Fruit fly (Drosophila melanogaster) whole organism, embryonic: ENCODE data around the gene CG4972.

Experiments used
- Antp ChIP-seq: fragments of 200-800 bp; sonication (Bioruptor generic); optimal IDR thresholded peaks from 3 replicates; lab custom pipeline; 2016; ENCODE audit warnings: missing biosample characterization, missing genetic modification characterization
- CG1024 ChIP-seq: fragments of 200-800 bp; sonication (Bioruptor generic); IDR thresholded peaks from 2 replicates; pipeline ENCODE4 v1.3.6; 2022; ENCODE audit warnings: missing biosample characterization, missing genetic modification characterization
- CG10267 ChIP-seq: fragments of 200-800 bp; sonication (Bioruptor generic); optimal IDR thresholded peaks from 2 replicates; lab custom pipeline; 2018; ENCODE audit warnings: missing biosample characterization, mild to moderate bottlenecking, missing genetic modification characterization, moderate library complexity
- CG12155 ChIP-seq: fragments of 200-800 bp; sonication (Bioruptor generic); optimal IDR thresholded peaks from 3 replicates; lab custom pipeline; 2016; ENCODE audit warnings: missing biosample characterization, missing genetic modification characterization
- CG12744 ChIP-seq: fragments of 200-800 bp; sonication (Bioruptor generic); optimal IDR thresholded peaks from 2 replicates; lab custom pipeline; 2016; ENCODE audit warnings: missing biosample characterization, missing genetic modification characterization
- CG13424 ChIP-seq: fragments of 200-800 bp; sonication (Bioruptor generic); optimal IDR thresholded peaks from 2 replicates; lab custom pipeline; 2019; ENCODE audit warnings: missing biosample characterization, mild to moderate bottlenecking, missing genetic modification characterization, moderate library complexity
- CG14050 ChIP-seq: fragments of 200-800 bp; sonication (Bioruptor generic); IDR thresholded peaks from 3 replicates; pipeline ENCODE4 v1.3.6; 2022; ENCODE audit warnings: missing biosample characterization, missing genetic modification characterization
- CG14710 ChIP-seq: fragments of 200-800 bp; sonication (Bioruptor generic); optimal IDR thresholded peaks from 3 replicates; lab custom pipeline; 2019; ENCODE audit warnings: missing biosample characterization, mild to moderate bottlenecking, missing genetic modification characterization, moderate library complexity
- CG15269 ChIP-seq: fragments of 200-800 bp; sonication (Bioruptor generic); optimal IDR thresholded peaks from 2 replicates; lab custom pipeline; 2018; ENCODE audit warnings: missing biosample characterization, mild to moderate bottlenecking, missing genetic modification characterization, moderate library complexity
- CG17359 ChIP-seq: fragments of 200-800 bp; sonication (Bioruptor generic); optimal IDR thresholded peaks from 3 replicates; lab custom pipeline; 2018; ENCODE audit warnings: missing biosample characterization, mild to moderate bottlenecking, missing genetic modification characterization, moderate library complexity
- CG1832 ChIP-seq: fragments of 200-800 bp; sonication (Bioruptor generic); optimal IDR thresholded peaks from 2 replicates; lab custom pipeline; 2017; ENCODE audit warnings: missing biosample characterization, mild to moderate bottlenecking, missing genetic modification characterization, inconsistent platforms
- CG18619 ChIP-seq: fragments of 200-800 bp; sonication (Bioruptor generic); optimal IDR thresholded peaks from 3 replicates; lab custom pipeline; 2017; ENCODE audit warnings: missing biosample characterization, mild to moderate bottlenecking, missing genetic modification characterization
- CG2116 ChIP-seq: fragments of 200-800 bp; sonication (Bioruptor generic); optimal IDR thresholded peaks from 3 replicates; lab custom pipeline; 2018; ENCODE audit warnings: missing biosample characterization, mild to moderate bottlenecking, missing genetic modification characterization
- CG2889 ChIP-seq: fragments of 200-800 bp; sonication (Bioruptor generic); IDR thresholded peaks from 3 replicates; pipeline ENCODE4 v1.3.6; 2022; ENCODE audit warnings: missing biosample characterization, missing genetic modification characterization
- CG33213 ChIP-seq: fragments of 200-800 bp; sonication (Bioruptor generic); optimal IDR thresholded peaks from 3 replicates; lab custom pipeline; 2016; ENCODE audit warnings: missing biosample characterization, missing genetic modification characterization
- CG43689 ChIP-seq: fragments of 200-800 bp; sonication (Bioruptor generic); IDR thresholded peaks from 2 replicates; pipeline ENCODE4 v1.3.6; 2022; ENCODE audit warnings: missing biosample characterization, missing genetic modification characterization
- CG4617 ChIP-seq: fragments of 200-800 bp; sonication (Bioruptor generic); optimal IDR thresholded peaks from 3 replicates; lab custom pipeline; 2016; ENCODE audit warnings: missing biosample characterization, missing genetic modification characterization, borderline replicate concordance
- CG4820 ChIP-seq: fragments of 200-800 bp; sonication (Bioruptor generic); optimal IDR thresholded peaks from 3 replicates; lab custom pipeline; 2016; ENCODE audit warnings: missing biosample characterization, missing genetic modification characterization
- CG7839 ChIP-seq: fragments of 200-800 bp; sonication (Bioruptor generic); optimal IDR thresholded peaks from 3 replicates; lab custom pipeline; 2018; ENCODE audit warnings: missing biosample characterization, mild to moderate bottlenecking, missing genetic modification characterization, moderate library complexity
- CHES-1-like ChIP-seq: fragments of 200-800 bp; sonication (Bioruptor generic); optimal IDR thresholded peaks from 2 replicates; lab custom pipeline; 2016; ENCODE audit warnings: missing biosample characterization, missing genetic modification characterization
- Doc3 ChIP-seq: fragments of 200-800 bp; sonication (Bioruptor generic); IDR thresholded peaks from 3 replicates; pipeline ENCODE4 v1.3.6; 2022; ENCODE audit warnings: missing biosample characterization, missing genetic modification characterization; ENCODE audit not compliant: partially characterized antibody
- Ets65A ChIP-seq: fragments of 200-800 bp; sonication (Bioruptor generic); peaks from one replicate; lab custom pipeline; 2016; ENCODE audit warnings: missing biosample characterization, missing genetic modification characterization
- Fer1 ChIP-seq: fragments of 200-800 bp; sonication (Bioruptor generic); optimal IDR thresholded peaks from 2 replicates; lab custom pipeline; 2017; ENCODE audit warnings: missing biosample characterization, mild to moderate bottlenecking, missing genetic modification characterization
- Hr78 ChIP-seq, 2 experiments: fragments of 200-800 bp in 1 of 2; fragments of >200 bp in 1 of 2; sonication (Bioruptor generic) in 1 of 2; optimal IDR thresholded peaks; 2 replicates each; lab custom pipeline; 2017 to 2019; ENCODE audit warnings: missing biosample characterization in 2 of 2, missing genetic modification characterization in 2 of 2, mild to moderate bottlenecking in 1 of 2, moderate library complexity in 1 of 2
- MESR4 ChIP-seq: fragments of 200-800 bp; sonication (Bioruptor generic); optimal IDR thresholded peaks from 2 replicates; lab custom pipeline; 2018; ENCODE audit warnings: missing biosample characterization, mild to moderate bottlenecking, missing genetic modification characterization, moderate library complexity
- MTF-1 ChIP-seq: fragments of 200-800 bp; sonication (Bioruptor generic); optimal IDR thresholded peaks from 2 replicates; lab custom pipeline; 2018; ENCODE audit warnings: missing biosample characterization, mild to moderate bottlenecking, missing genetic modification characterization, borderline replicate concordance
- Med ChIP-seq: fragments of 200-800 bp; sonication (Bioruptor generic); peaks from one replicate; lab custom pipeline; 2016; ENCODE audit warnings: missing biosample characterization, missing genetic modification characterization, mild to moderate bottlenecking, inconsistent platforms, moderate library complexity
- Myb ChIP-seq: fragments of 200-800 bp; sonication (Bioruptor generic); optimal IDR thresholded peaks from 2 replicates; lab custom pipeline; 2016; ENCODE audit warnings: missing biosample characterization, missing genetic modification characterization
- NFAT ChIP-seq: fragments of 200-800 bp; sonication (Bioruptor generic); IDR thresholded peaks from 2 replicates; pipeline ENCODE4 v1.3.6; 2022; ENCODE audit warnings: missing biosample characterization, missing genetic modification characterization
- Stat92E ChIP-seq, 3 experiments: fragments of >200 bp in 2 of 3; fragments of 200-800 bp in 1 of 3; sonication (Bioruptor generic) in 1 of 3; optimal IDR thresholded peaks; 2 replicates each; lab custom pipeline; 2017 to 2019; ENCODE audit warnings: missing biosample characterization in 3 of 3, missing genetic modification characterization in 3 of 3, mild to moderate bottlenecking in 1 of 3, moderate library complexity in 1 of 3
- Xrp1 ChIP-seq: fragments of 200-800 bp; sonication (Bioruptor generic); IDR thresholded peaks from 2 replicates; pipeline ENCODE4 v1.3.6; 2022; ENCODE audit warnings: missing biosample characterization, missing genetic modification characterization
- ase ChIP-seq: fragments of 200-800 bp; sonication (Bioruptor generic); IDR thresholded peaks from 3 replicates; pipeline ENCODE4 v1.3.6; 2022; ENCODE audit warnings: missing biosample characterization, missing genetic modification characterization
- bbx ChIP-seq: fragments of 200-800 bp; sonication (Bioruptor generic); IDR thresholded peaks from 2 replicates; pipeline ENCODE4 v1.3.6; 2022; ENCODE audit warnings: missing biosample characterization, missing genetic modification characterization; ENCODE audit not compliant: partially characterized antibody
- bsh ChIP-seq, 2 experiments: fragments of 200-800 bp; sonication (Bioruptor generic); optimal IDR thresholded peaks; 2 replicates each; lab custom pipeline; 2017 to 2018; ENCODE audit warnings: mild to moderate bottlenecking in 2 of 2, missing biosample characterization in 2 of 2, missing genetic modification characterization in 2 of 2, moderate library complexity in 1 of 2
- btn ChIP-seq: fragments of 200-800 bp; sonication (Bioruptor generic); optimal IDR thresholded peaks from 2 replicates; lab custom pipeline; 2016; ENCODE audit warnings: missing biosample characterization, missing genetic modification characterization
- cad ChIP-seq: fragments of >200 bp; optimal IDR thresholded peaks from 2 replicates; lab custom pipeline; 2017; ENCODE audit warnings: missing biosample characterization, missing genetic modification characterization
- cas ChIP-seq: fragments of 200-800 bp; sonication (Bioruptor generic); IDR thresholded peaks from 2 replicates; pipeline ENCODE4 v1.3.6; 2022; ENCODE audit warnings: missing biosample characterization, missing genetic modification characterization
- croc ChIP-seq: fragments of 200-800 bp; sonication (Bioruptor generic); conservative IDR thresholded peaks from 3 replicates; pipeline ENCODE4 v1.3.6; 2022; ENCODE audit warnings: missing biosample characterization, missing genetic modification characterization
- crol ChIP-seq: fragments of 200-800 bp; sonication (Bioruptor generic); IDR thresholded peaks from 2 replicates; pipeline ENCODE4 v1.3.6; 2022; ENCODE audit warnings: missing biosample characterization, missing genetic modification characterization
- ems ChIP-seq: fragments of 200-800 bp; sonication (Bioruptor generic); optimal IDR thresholded peaks from 3 replicates; lab custom pipeline; 2016; ENCODE audit warnings: missing biosample characterization, missing genetic modification characterization
- ewg ChIP-seq: fragments of 200-800 bp; sonication (Bioruptor generic); optimal IDR thresholded peaks from 3 replicates; lab custom pipeline; 2017; ENCODE audit warnings: mild to moderate bottlenecking, missing biosample characterization, missing genetic modification reagents, missing genetic modification characterization
- gcm2 ChIP-seq: fragments of 200-800 bp; sonication (Bioruptor generic); optimal IDR thresholded peaks from 2 replicates; lab custom pipeline; 2016; ENCODE audit warnings: missing biosample characterization, missing genetic modification characterization
- lbe ChIP-seq: fragments of 200-800 bp; sonication (Bioruptor generic); optimal IDR thresholded peaks from 2 replicates; lab custom pipeline; 2016; ENCODE audit warnings: missing biosample characterization, mild to moderate bottlenecking, missing genetic modification characterization
- mam ChIP-seq: fragments of 200-800 bp; sonication (Bioruptor generic); optimal IDR thresholded peaks from 3 replicates; lab custom pipeline; 2016; ENCODE audit warnings: missing biosample characterization, missing genetic modification characterization
- nerfin-1 ChIP-seq: fragments of 200-800 bp; sonication (Bioruptor generic); optimal IDR thresholded peaks from 3 replicates; lab custom pipeline; 2019; ENCODE audit warnings: missing biosample characterization, mild to moderate bottlenecking, missing genetic modification characterization, moderate library complexity
- onecut ChIP-seq: fragments of 200-800 bp; sonication (Bioruptor generic); IDR thresholded peaks from 2 replicates; pipeline ENCODE4 v1.3.6; 2022; ENCODE audit warnings: missing biosample characterization, missing genetic modification characterization
- p53 ChIP-seq: fragments of 200-800 bp; sonication (Bioruptor generic); optimal IDR thresholded peaks from 2 replicates; lab custom pipeline; 2016; ENCODE audit warnings: missing biosample characterization, missing genetic modification characterization
- peb ChIP-seq: fragments of 200-800 bp; sonication (Bioruptor generic); IDR thresholded peaks from 2 replicates; pipeline ENCODE4 v1.3.6; 2022; ENCODE audit warnings: missing biosample characterization, missing genetic modification characterization
- rib ChIP-seq: fragments of 200-800 bp; sonication (Bioruptor generic); IDR thresholded peaks from 2 replicates; pipeline ENCODE4 v1.3.6; 2022; ENCODE audit warnings: missing biosample characterization, missing genetic modification characterization
- stwl ChIP-seq: fragments of 200-800 bp; sonication (Bioruptor generic); optimal IDR thresholded peaks from 3 replicates; lab custom pipeline; 2018; ENCODE audit warnings: missing biosample characterization, mild to moderate bottlenecking, missing genetic modification characterization, moderate library complexity

CG4972 gene

DNA sequence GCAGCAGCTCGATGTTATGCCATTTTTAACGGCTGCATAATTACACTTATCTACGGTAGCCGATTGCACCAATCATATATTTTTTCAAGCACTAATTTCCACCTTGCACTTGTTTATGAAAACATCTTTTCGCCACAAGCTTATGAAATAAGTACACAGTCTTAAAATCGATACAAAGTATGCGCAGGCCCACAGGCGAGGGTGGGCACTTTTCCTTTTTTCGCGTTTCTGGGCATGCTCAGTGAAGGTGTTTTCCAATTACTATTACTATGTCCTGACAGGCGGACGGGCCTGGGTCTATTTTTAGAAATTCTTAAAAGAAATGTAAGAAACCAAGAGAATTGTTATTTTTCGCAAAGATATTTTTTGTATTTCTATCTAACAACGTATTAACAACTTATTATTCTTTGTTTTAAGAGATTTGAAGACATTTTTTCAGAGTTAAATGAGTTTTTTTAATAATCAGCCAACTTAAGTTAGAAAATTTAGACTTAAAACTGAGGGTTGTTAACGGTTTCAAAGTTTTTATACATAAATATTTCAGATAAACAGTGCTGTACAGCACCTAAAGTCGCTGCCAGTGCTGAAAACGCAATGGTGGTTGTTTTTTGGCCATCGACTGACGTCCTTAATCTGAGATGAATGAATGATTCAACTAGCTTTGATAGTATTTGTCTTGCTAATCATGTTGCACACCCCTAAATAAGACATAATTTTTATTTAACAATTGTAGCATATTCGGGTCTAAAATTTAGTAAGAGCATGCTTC lies 3.8 kb upstream of the CG4972 start, which contains the start of gene Cdk5alpha:
Gene Cdk5alpha, minus strand, starts transcription at position 343 of the 769 bp plus-strand sequence.
- TF ChIP-seq CG12155 (GFP tag; lab: Kevin White, UChicago): no peak
- peak; percentile 5 for TF ChIP-seq CG14710
- TF ChIP-seq MESR4: peak; percentile 8
- no peak for TF ChIP-seq NFAT (GFP tag; lab: Robert Waterston, UW)
- TF ChIP-seq Stat92E (GFP tag; optimal IDR thresholded peaks at IDR 0.05; lab: Kevin White, UChicago): no peak
- TF ChIP-seq Doc3 (GFP tag; lab: Robert Waterston, UW): no peak
- TF ChIP-seq Xrp1 (GFP tag; lab: Robert Waterston, UW): no peak
- peak; percentile 22 for TF ChIP-seq nerfin-1
- TF ChIP-seq ase: no peak
- peak; percentile 79 for TF ChIP-seq Med (GFP tag; lab: Kevin White, UChicago)
- TF ChIP-seq CHES-1-like (GFP tag; lab: Kevin White, UChicago): peak; percentile 21
- no peak for TF ChIP-seq CG1024 (GFP tag; lab: Robert Waterston, UW)
- no peak for TF ChIP-seq CG4617 (GFP tag; lab: Kevin White, UChicago)
- no peak for TF ChIP-seq Fer1 (GFP tag; lab: Kevin White, UChicago)
- TF ChIP-seq ems (GFP tag; lab: Kevin White, UChicago): peak; percentile 17
- TF ChIP-seq Myb: peak; percentile 41
- no peak for TF ChIP-seq btn (GFP tag; lab: Kevin White, UChicago)
- TF ChIP-seq CG17359 (tag; lab: Kevin White, UChicago): no peak
- TF ChIP-seq Ets65A (GFP tag; lab: Kevin White, UChicago): peak; percentile 79
- TF ChIP-seq crol: no peak
- no peak for TF ChIP-seq CG43689
- TF ChIP-seq CG13424 (tag; lab: Kevin White, UChicago): no peak
- no peak for TF ChIP-seq CG12744
- TF ChIP-seq CG1832 (GFP tag; lab: Kevin White, UChicago): no peak
- TF ChIP-seq ewg: peak; percentile 95
- no peak for TF ChIP-seq gcm2
- no peak for TF ChIP-seq rib (GFP tag; lab: Robert Waterston, UW)
- no peak for TF ChIP-seq p53 (GFP tag; lab: Kevin White, UChicago)
- no peak for TF ChIP-seq mam
- no peak for TF ChIP-seq CG15269 (tag; lab: Kevin White, UChicago)
- no peak for TF ChIP-seq bsh (GFP tag; optimal IDR thresholded peaks at IDR 0.05; lab: Kevin White, UChicago)
- no peak for TF ChIP-seq CG2889 (GFP tag; lab: Robert Waterston, UW)
- peak; percentile 98 for TF ChIP-seq stwl (tag; lab: Kevin White, UChicago)
- TF ChIP-seq CG2116: peak; percentile 18
- TF ChIP-seq cas (GFP tag; lab: Robert Waterston, UW): no peak
- TF ChIP-seq peb (GFP tag; lab: Robert Waterston, UW): no peak
- no peak for TF ChIP-seq CG7839
- no peak for TF ChIP-seq MTF-1 (GFP tag; lab: Kevin White, UChicago)
- TF ChIP-seq cad (GFP tag; lab: Kevin White, UChicago): no peak
- no peak for TF ChIP-seq lbe
- no peak for TF ChIP-seq CG14050 (GFP tag; lab: Robert Waterston, UW)
- no peak for TF ChIP-seq CG18619 (GFP tag; lab: Kevin White, UChicago)
- peak; percentile 92 for TF ChIP-seq CG10267 (tag; lab: Kevin White, UChicago)
- TF ChIP-seq croc (GFP tag; lab: Robert Waterston, UW): no peak
- no peak for TF ChIP-seq Hr78 (GFP tag; optimal IDR thresholded peaks at IDR 0.05; lab: Kevin White, UChicago)
- TF ChIP-seq onecut (GFP tag; lab: Robert Waterston, UW): peak; percentile 92
- TF ChIP-seq Antp (GFP tag; lab: Kevin White, UChicago): no peak
- peak; percentile 0 for TF ChIP-seq CG33213 (GFP tag; lab: Kevin White, UChicago)
- peak; percentile 29 for TF ChIP-seq bbx
- no peak for TF ChIP-seq CG4820 (GFP tag; lab: Kevin White, UChicago)
